Worm (Caenorhabditis elegans): ENCODE results near the gene psmd-9.

The psmd-9 gene

ce11 chrII:6913309-6913708 is 11.4 kb downstream of the psmd-9 start, which contains the start of gene cyn-10:
Gene cyn-10, minus strand, starts transcription at chrII:6913365.
- peak; percentile 57 for TF ChIP-seq nhr-6 (tag; optimal IDR thresholded peaks at IDR 0.05)
- peak; percentile 49 for TF ChIP-seq snpc-4 (tag; optimal IDR thresholded peaks at IDR 0.05)
- peak; percentile 70 for TF ChIP-seq unc-55 (GFP tag; optimal IDR thresholded peaks at IDR 0.05)
- TF ChIP-seq nhr-129 (tag; optimal IDR thresholded peaks at IDR 0.05): peak; percentile 27
- TF ChIP-seq crh-2 (tag; optimal IDR thresholded peaks at IDR 0.05): peak; percentile 50
- TF ChIP-seq blmp-1 (tag; optimal IDR thresholded peaks at IDR 0.05; ENCODE audit: insufficient read depth): peak; percentile 7
- TF ChIP-seq elt-3 (tag; optimal IDR thresholded peaks at IDR 0.05): no peak
- peak; percentile 94 for TF ChIP-seq gmeb-1 (tag; optimal IDR thresholded peaks at IDR 0.05)
- TF ChIP-seq lsy-2 (tag; optimal IDR thresholded peaks at IDR 0.05): peak; percentile 70 to 81
- TF ChIP-seq unc-62 (GFP tag; optimal IDR thresholded peaks at IDR 0.05): no peak
- peak; percentile 56 for TF ChIP-seq nhr-21 (tag; optimal IDR thresholded peaks at IDR 0.05)
- peak; percentile 96 for TF ChIP-seq sma-9 (GFP tag; optimal IDR thresholded peaks at IDR 0.05)
- no peak for TF ChIP-seq sma-9 (tag; optimal IDR thresholded peaks at IDR 0.05)
- TF ChIP-seq C34F6.9 (tag; optimal IDR thresholded peaks at IDR 0.05): peak; percentile 59
- TF ChIP-seq F13H6.1 (tag; optimal IDR thresholded peaks at IDR 0.05): peak; percentile 77
- peak; percentile 86 for TF ChIP-seq sma-3 (GFP tag; optimal IDR thresholded peaks at IDR 0.05)
- TF ChIP-seq unc-39 (tag; optimal IDR thresholded peaks at IDR 0.05): no peak
- TF ChIP-seq peb-1 (tag; optimal IDR thresholded peaks at IDR 0.05): no peak
- TF ChIP-seq lin-13 (GFP tag; optimal IDR thresholded peaks at IDR 0.05): peak; percentile 65
- TF ChIP-seq mab-5 (tag; optimal IDR thresholded peaks at IDR 0.05): no peak

ce11 chrII:6915875-6916274 is 14.0 kb downstream of the psmd-9 start, which contains the start of gene B0252.8:
Gene B0252.8, plus strand, starts transcription at chrII:6916166.
- TF ChIP-seq lin-11 (tag; optimal IDR thresholded peaks at IDR 0.05): no peak
- TF ChIP-seq unc-55 (GFP tag; optimal IDR thresholded peaks at IDR 0.05): peak; percentile 52
- no peak for TF ChIP-seq nhr-23 (tag; optimal IDR thresholded peaks at IDR 0.05)
- peak; percentile 1 for TF ChIP-seq mab-5 (tag; optimal IDR thresholded peaks at IDR 0.05)
- TF ChIP-seq C34F6.9 (tag; optimal IDR thresholded peaks at IDR 0.05): peak; percentile 2

- TF ChIP-seq egl-27 (tag; optimal IDR thresholded peaks at IDR 0.05) (no peak), sma-9 (GFP tag; optimal IDR thresholded peaks at IDR 0.05) (no peak), sma-9 (tag; optimal IDR thresholded peaks at IDR 0.05) (no peak), R02D3.7 (tag; optimal IDR thresholded peaks at IDR 0.05) (no peak), snpc-4 (tag; optimal IDR thresholded peaks at IDR 0.05) (no peak), ama-1 (optimal IDR thresholded peaks at IDR 0.05) (no peak)
Observed at ce11 chrII:6917710-6918109, 15.8 kb downstream of the psmd-9 start, which contains the start of gene B0252.11. Gene B0252.11, minus strand, starts transcription at chrII:6917810.

ce11 chrII:6918862-6919261 is 17.0 kb downstream of the psmd-9 start, which contains the start of gene B0252.5:
Gene B0252.5, minus strand, starts transcription at chrII:6918878.
- TF ChIP-seq fos-1 (tag; optimal IDR thresholded peaks at IDR 0.05) (peak; percentile 53), unc-62 (GFP tag; optimal IDR thresholded peaks at IDR 0.05) (no peak), sma-9 (GFP tag; optimal IDR thresholded peaks at IDR 0.05) (peak; percentile 37), sma-9 (tag; optimal IDR thresholded peaks at IDR 0.05) (no peak)

ce11 chrII:6919363-6919851 is 17.5 kb downstream of the psmd-9 start, which contains the start of gene B0252.1:
Gene B0252.1, plus strand, starts transcription at chrII:6919680.
- TF ChIP-seq fos-1 (tag; optimal IDR thresholded peaks at IDR 0.05) (peak; percentile 47), ceh-16 (tag; optimal IDR thresholded peaks at IDR 0.05) (no peak)

ce11 chrII:6923792-6924191 is 21.9 kb downstream of the psmd-9 start:
- TF ChIP-seq lin-39 (tag; optimal IDR thresholded peaks at IDR 0.05) (no peak), alr-1 (tag; optimal IDR thresholded peaks at IDR 0.05) (no peak), crh-2 (tag; optimal IDR thresholded peaks at IDR 0.05) (no peak), unc-55 (GFP tag; optimal IDR thresholded peaks at IDR 0.05) (no peak), mbf-1 (tag; optimal IDR thresholded peaks at IDR 0.05) (no peak), nhr-6 (tag; optimal IDR thresholded peaks at IDR 0.05) (no peak), blmp-1 (tag; optimal IDR thresholded peaks at IDR 0.05; ENCODE audit: insufficient read depth) (no peak), fos-1 (tag; optimal IDR thresholded peaks at IDR 0.05) (no peak), lin-13 (GFP tag; optimal IDR thresholded peaks at IDR 0.05) (no peak), nhr-11 (tag; optimal IDR thresholded peaks at IDR 0.05) (no peak), ceh-16 (tag; optimal IDR thresholded peaks at IDR 0.05) (no peak), nhr-237 (tag; optimal IDR thresholded peaks at IDR 0.05) (no peak), F13H6.1 (tag; optimal IDR thresholded peaks at IDR 0.05) (no peak), snpc-4 (tag; optimal IDR thresholded peaks at IDR 0.05) (no peak), nhr-21 (tag; optimal IDR thresholded peaks at IDR 0.05) (no peak), unc-62 (GFP tag; optimal IDR thresholded peaks at IDR 0.05) (no peak), elt-1 (tag; optimal IDR thresholded peaks at IDR 0.05) (no peak), nhr-25 (tag; optimal IDR thresholded peaks at IDR 0.05) (no peak)

Data from whole organism, L2 larva.